Worm (Caenorhabditis elegans) whole organism, early embryonic: ENCODE data around the gene clec-169.

ENCODE experiments used
- ama-1 ChIP-seq: fragments of 150-350 bp; optimal IDR thresholded peaks from 2 replicates; lab custom pipeline; 2014
- hmg-4 ChIP-seq: fragments of 200-800 bp; sonication (Bioruptor generic); optimal IDR thresholded peaks from 2 replicates; lab custom pipeline; 2018; ENCODE audit warnings: mild to moderate bottlenecking, missing genetic modification characterization, missing compliant biosample characterization
- tbx-11 ChIP-seq: fragments of 200-800 bp; sonication (Bioruptor generic); IDR thresholded peaks from 2 replicates; pipeline ENCODE4 v1.3.6; 2022; ENCODE audit warnings: missing genetic modification characterization, missing compliant biosample characterization

DNA sequence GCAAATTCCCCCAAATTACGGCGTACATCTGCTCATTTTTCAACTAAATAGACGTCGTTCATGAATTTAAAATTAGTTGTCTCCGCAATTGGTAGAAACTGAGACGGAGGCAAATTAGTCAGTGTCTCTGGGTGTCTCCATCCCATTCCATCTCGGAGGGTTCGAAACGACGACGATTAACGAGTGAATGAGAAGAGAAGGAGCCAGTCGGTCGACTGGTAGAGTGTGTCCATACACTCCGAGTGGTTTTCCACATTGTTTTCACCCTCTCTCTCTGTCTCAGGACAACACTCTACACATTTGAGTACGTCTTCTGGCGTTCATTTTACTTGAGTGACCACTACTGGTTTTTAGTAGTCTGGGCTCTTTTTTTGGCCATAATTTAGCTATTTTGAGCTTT lies 17.8 kb downstream of the clec-169 start:
- peak; percentile 8 for TF ChIP-seq hmg-4 (GFP tag; lab: Kevin White, UChicago)
- no peak for TF ChIP-seq tbx-11 (GFP tag; lab: Robert Waterston, UW)
- TF ChIP-seq ama-1 (lab: Kevin White, UChicago): no peak
